Fruit fly (Drosophila melanogaster) whole organism, embryonic: Measurements from ENCODE around the gene Obp93a.

Experiments
- Adf1 ChIP-seq: fragments of 200-800 bp; sonication (Bioruptor generic); IDR thresholded peaks from 2 replicates; pipeline ENCODE4 v1.3.6; 2022; ENCODE audit warnings: missing biosample characterization, missing genetic modification characterization
- CG10321 ChIP-seq: fragments of 200-800 bp; sonication (Bioruptor generic); IDR thresholded peaks from 2 replicates; pipeline ENCODE4 v1.3.6; 2022; ENCODE audit warnings: missing biosample characterization, missing genetic modification characterization
- CG10462 ChIP-seq: fragments of 200-800 bp; sonication (Bioruptor generic); optimal IDR thresholded peaks from 2 replicates; lab custom pipeline; 2016; ENCODE audit warnings: missing biosample characterization, missing genetic modification characterization
- CG10979 ChIP-seq: fragments of 200-800 bp; sonication (Bioruptor generic); optimal IDR thresholded peaks from 2 replicates; lab custom pipeline; 2018; ENCODE audit warnings: missing biosample characterization, mild to moderate bottlenecking, missing genetic modification characterization, moderate library complexity
- CG11456 ChIP-seq: fragments of 200-800 bp; sonication (Bioruptor generic); IDR thresholded peaks from 3 replicates; pipeline ENCODE4 v1.3.6; 2022; ENCODE audit warnings: missing biosample characterization, missing genetic modification characterization
- CG1647 ChIP-seq: fragments of 200-800 bp; sonication (Bioruptor generic); optimal IDR thresholded peaks from 3 replicates; lab custom pipeline; 2016; ENCODE audit warnings: missing biosample characterization, missing genetic modification characterization
- CG17328 ChIP-seq: fragments of 200-800 bp; sonication (Bioruptor generic); IDR thresholded peaks from 2 replicates; pipeline ENCODE4 v1.3.6; 2022; ENCODE audit warnings: missing biosample characterization, missing genetic modification characterization
- CG17912 ChIP-seq: fragments of 200-800 bp; sonication (Bioruptor generic); optimal IDR thresholded peaks from 2 replicates; lab custom pipeline; 2018; ENCODE audit warnings: missing biosample characterization, mild to moderate bottlenecking, missing genetic modification characterization
- CG31224 ChIP-seq: fragments of 200-800 bp; sonication (Bioruptor generic); IDR thresholded peaks from 2 replicates; pipeline ENCODE4 v1.3.6; 2022; ENCODE audit warnings: missing biosample characterization, missing genetic modification characterization
- CG33213 ChIP-seq: fragments of 200-800 bp; sonication (Bioruptor generic); optimal IDR thresholded peaks from 3 replicates; lab custom pipeline; 2016; ENCODE audit warnings: missing biosample characterization, missing genetic modification characterization
- CG34224 ChIP-seq: fragments of 200-800 bp; sonication (Bioruptor generic); IDR thresholded peaks from 3 replicates; pipeline ENCODE4 v1.3.6; 2022; ENCODE audit warnings: missing biosample characterization, missing genetic modification characterization; ENCODE audit not compliant: partially characterized antibody
- CG34422 ChIP-seq: fragments of 200-800 bp; sonication (Bioruptor generic); IDR thresholded peaks from 3 replicates; pipeline ENCODE4 v1.3.6; 2022; ENCODE audit warnings: missing biosample characterization, missing genetic modification characterization
- CG3726 ChIP-seq: fragments of 200-800 bp; sonication (Bioruptor generic); IDR thresholded peaks from 3 replicates; pipeline ENCODE4, ENCODE4 v1.3.6; 2022; ENCODE audit warnings: missing biosample characterization, missing genetic modification characterization
- CG3838 ChIP-seq: fragments of 200-800 bp; sonication (Bioruptor generic); optimal IDR thresholded peaks from 3 replicates; lab custom pipeline; 2016; ENCODE audit warnings: missing biosample characterization, missing genetic modification characterization
- CG5953 ChIP-seq: fragments of 200-800 bp; sonication (Bioruptor generic); IDR thresholded peaks from 2 replicates; pipeline ENCODE4 v1.3.6; 2022; ENCODE audit warnings: missing biosample characterization, missing genetic modification characterization
- CG6654 ChIP-seq: fragments of 200-800 bp; sonication (Bioruptor generic); optimal IDR thresholded peaks from 2 replicates; lab custom pipeline; 2017; ENCODE audit warnings: missing biosample characterization, mild to moderate bottlenecking, missing genetic modification characterization
- CG6683 ChIP-seq: fragments of 200-800 bp; sonication (Bioruptor generic); optimal IDR thresholded peaks from 2 replicates; lab custom pipeline; 2017; ENCODE audit warnings: missing biosample characterization, mild to moderate bottlenecking, missing genetic modification characterization, missing genetic modification reagents
- CG6689 ChIP-seq: fragments of 200-800 bp; sonication (Bioruptor generic); IDR thresholded peaks from 2 replicates; pipeline ENCODE4 v1.3.6; 2022; ENCODE audit warnings: missing biosample characterization, missing genetic modification characterization
- CG6854 ChIP-seq: fragments of 200-800 bp; sonication (Bioruptor generic); optimal IDR thresholded peaks from 3 replicates; lab custom pipeline; 2017; ENCODE audit warnings: missing biosample characterization, mild to moderate bottlenecking, missing genetic modification characterization
- CG8089 ChIP-seq: fragments of 200-800 bp; sonication (Bioruptor generic); optimal IDR thresholded peaks from 3 replicates; lab custom pipeline; 2016; ENCODE audit warnings: missing biosample characterization, missing genetic modification characterization
- CkIIα-i1 ChIP-seq: fragments of 200-800 bp; sonication (Bioruptor generic); IDR thresholded peaks from 2 replicates; pipeline ENCODE4 v1.3.6; 2022; ENCODE audit warnings: missing biosample characterization, missing genetic modification characterization
- D ChIP-seq, 2 experiments: fragments of 200-800 bp in 1 of 2; fragments of >200 bp in 1 of 2; sonication (Bioruptor generic) in 1 of 2; optimal IDR thresholded peaks; 2 replicates in 1 of 2; 3 replicates in 1 of 2; lab custom pipeline; 2017; ENCODE audit warnings: mild to moderate bottlenecking in 1 of 2, missing biosample characterization in 1 of 2, missing genetic modification characterization in 1 of 2, missing genetic modification reagents in 1 of 2
- Elba2 ChIP-seq: fragments of 200-800 bp; sonication (Bioruptor generic); optimal IDR thresholded peaks from 3 replicates; lab custom pipeline; 2016; ENCODE audit warnings: missing biosample characterization, missing genetic modification characterization
- Hr78 ChIP-seq, 2 experiments: fragments of 200-800 bp in 1 of 2; fragments of >200 bp in 1 of 2; sonication (Bioruptor generic) in 1 of 2; optimal IDR thresholded peaks; 2 replicates each; lab custom pipeline; 2017 to 2019; ENCODE audit warnings: missing biosample characterization in 2 of 2, missing genetic modification characterization in 2 of 2, mild to moderate bottlenecking in 1 of 2, moderate library complexity in 1 of 2
- Lim3 ChIP-seq: fragments of 200-800 bp; sonication (Bioruptor generic); IDR thresholded peaks from 2 replicates; pipeline ENCODE4 v1.3.6; 2022; ENCODE audit warnings: missing biosample characterization, missing genetic modification characterization
- Meics ChIP-seq: fragments of 200-800 bp; sonication (Bioruptor generic); optimal IDR thresholded peaks from 2 replicates; lab custom pipeline; 2017; ENCODE audit warnings: missing biosample characterization, mild to moderate bottlenecking, missing genetic modification characterization
- Oaz ChIP-seq: fragments of 200-800 bp; sonication (Bioruptor generic); IDR thresholded peaks from 2 replicates; pipeline ENCODE4 v1.3.6; 2022; ENCODE audit warnings: missing biosample characterization, missing genetic modification characterization
- Taf1 ChIP-seq: fragments of 200-800 bp; sonication (Bioruptor generic); IDR thresholded peaks from 2 replicates; pipeline ENCODE4 v1.3.6; 2022; ENCODE audit warnings: missing biosample characterization, missing genetic modification characterization
- ac ChIP-seq: fragments of 200-800 bp; sonication (Bioruptor generic); optimal IDR thresholded peaks from 3 replicates; lab custom pipeline; 2017; ENCODE audit warnings: missing biosample characterization, mild to moderate bottlenecking, missing genetic modification characterization
- amos ChIP-seq: fragments of 200-800 bp; sonication (Bioruptor generic); IDR thresholded peaks from 2 replicates; pipeline ENCODE4 v1.3.6; 2022; ENCODE audit warnings: missing biosample characterization, missing genetic modification characterization; ENCODE audit not compliant: partially characterized antibody
- danr ChIP-seq: fragments of 200-800 bp; sonication (Bioruptor generic); IDR thresholded peaks from 2 replicates; pipeline ENCODE4 v1.3.6; 2022; ENCODE audit warnings: missing biosample characterization, missing genetic modification characterization
- en ChIP-seq: fragments of 200-800 bp; sonication (Bioruptor generic); optimal IDR thresholded peaks from 2 replicates; lab custom pipeline; 2016; ENCODE audit warnings: missing biosample characterization, missing genetic modification characterization
- esg ChIP-seq: fragments of 200-800 bp; sonication (Bioruptor generic); conservative IDR thresholded peaks from 2 replicates; pipeline ENCODE4 v1.3.6; 2022; ENCODE audit warnings: missing biosample characterization, missing genetic modification characterization
- eve ChIP-seq, 2 experiments: fragments of >200 bp; optimal IDR thresholded peaks; 2 replicates each; lab custom pipeline; 2017; ENCODE audit warnings: missing biosample characterization in 2 of 2, missing genetic modification characterization in 2 of 2
- fd64A ChIP-seq: fragments of 200-800 bp; sonication (Bioruptor generic); optimal IDR thresholded peaks from 3 replicates; lab custom pipeline; 2018; ENCODE audit warnings: missing biosample characterization, mild to moderate bottlenecking, missing genetic modification characterization
- ftz-f1 ChIP-seq: fragments of 200-800 bp; sonication (Bioruptor generic); optimal IDR thresholded peaks from 2 replicates; lab custom pipeline; 2016; ENCODE audit warnings: missing biosample characterization, missing genetic modification characterization
- fu2 ChIP-seq: fragments of 200-800 bp; sonication (Bioruptor generic); optimal IDR thresholded peaks from 2 replicates; lab custom pipeline; 2016; ENCODE audit warnings: missing biosample characterization, missing genetic modification characterization
- insv ChIP-seq, 2 experiments: fragments of 200-800 bp; sonication (Bioruptor generic); optimal IDR thresholded peaks; 3 replicates each; lab custom pipeline; 2016 to 2018; ENCODE audit warnings: missing biosample characterization in 2 of 2, missing genetic modification characterization in 2 of 2
- mld ChIP-seq: fragments of 200-800 bp; sonication (Bioruptor generic); IDR thresholded peaks from 3 replicates; pipeline ENCODE4 v1.3.6; 2022; ENCODE audit warnings: missing biosample characterization, missing genetic modification characterization; ENCODE audit not compliant: partially characterized antibody
- nmo ChIP-seq: fragments of 200-800 bp; sonication (Bioruptor generic); optimal IDR thresholded peaks from 2 replicates; lab custom pipeline; 2018; ENCODE audit warnings: missing biosample characterization, mild to moderate bottlenecking, missing genetic modification characterization, moderate library complexity
- org-1 ChIP-seq: fragments of 200-800 bp; sonication (Bioruptor generic); optimal IDR thresholded peaks from 2 replicates; lab custom pipeline; 2017; ENCODE audit warnings: missing biosample characterization, missing genetic modification characterization
- pan ChIP-seq, 4 experiments: fragments of >200 bp in 3 of 4; fragments of 200-800 bp in 1 of 4; sonication (Bioruptor generic) in 1 of 4; optimal IDR thresholded peaks in 3 of 4; IDR thresholded peaks in 1 of 4; 2 replicates each; pipeline versions ENCODE4 v1.3.6 to Lab custom; 2017 to 2022; ENCODE audit warnings: missing biosample characterization in 2 of 4, missing genetic modification characterization in 2 of 4, mixed read lengths in 1 of 4
- pros ChIP-seq: fragments of 200-800 bp; sonication (Bioruptor generic); optimal IDR thresholded peaks from 3 replicates; lab custom pipeline; 2019; ENCODE audit warnings: missing biosample characterization, mild to moderate bottlenecking, missing genetic modification characterization, moderate library complexity
- pum ChIP-seq: fragments of 200-800 bp; sonication (Bioruptor generic); optimal IDR thresholded peaks from 2 replicates; lab custom pipeline; 2016; ENCODE audit warnings: missing biosample characterization, missing genetic modification characterization
- scrt ChIP-seq: fragments of 200-800 bp; sonication (Bioruptor generic); optimal IDR thresholded peaks from 2 replicates; lab custom pipeline; 2018; ENCODE audit warnings: missing biosample characterization, mild to moderate bottlenecking, missing genetic modification characterization, moderate library complexity
- so ChIP-seq: fragments of 200-800 bp; sonication (Bioruptor generic); IDR thresholded peaks from 3 replicates; pipeline ENCODE4 v1.3.6; 2022; ENCODE audit warnings: missing biosample characterization, missing genetic modification characterization
- ttk ChIP-seq: fragments of 200-800 bp; sonication (Bioruptor generic); IDR thresholded peaks from 2 replicates; pipeline ENCODE4 v2.1.2; 2022; ENCODE audit warnings: missing biosample characterization, missing genetic modification characterization
- unc-4 ChIP-seq: fragments of 200-800 bp; sonication (Bioruptor generic); IDR thresholded peaks from 2 replicates; pipeline ENCODE4 v1.3.6; 2022; ENCODE audit warnings: missing biosample characterization, missing genetic modification characterization; ENCODE audit not compliant: partially characterized antibody
- zf30C ChIP-seq: fragments of 200-800 bp; sonication (Bioruptor generic); optimal IDR thresholded peaks from 3 replicates; lab custom pipeline; 2018; ENCODE audit warnings: missing biosample characterization, mild to moderate bottlenecking, missing genetic modification characterization

Obp93a gene

DNA sequence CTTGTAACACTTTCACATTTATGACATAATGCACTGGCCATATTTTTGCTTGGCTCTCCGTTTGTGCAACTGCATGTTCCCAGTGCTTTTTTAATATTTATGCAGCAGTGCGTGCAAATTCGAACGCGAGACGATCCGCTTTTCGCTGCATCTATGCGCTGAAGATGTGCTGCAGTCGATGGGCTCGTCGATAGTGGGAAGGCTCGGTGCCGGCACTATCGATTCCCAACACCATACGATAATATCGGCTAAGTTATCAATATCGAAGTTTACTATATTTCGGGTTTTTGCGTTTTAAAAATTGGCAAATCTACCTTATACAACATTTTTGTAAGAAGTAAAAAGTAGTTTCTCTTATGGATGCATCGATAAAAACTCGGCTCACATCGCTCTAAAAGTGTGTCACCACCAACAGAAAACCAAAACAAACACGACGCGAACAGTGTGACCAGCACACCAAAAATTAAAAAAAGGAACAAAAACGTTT lies 31.8 kb downstream of the Obp93a start, which contains the start of gene RhoGAP93B (continued):
- peak; percentile 90 for TF ChIP-seq esg
- TF ChIP-seq CG17328 (GFP tag; lab: Robert Waterston, UW), result peak; percentile 88
- peak; percentile 85 for TF ChIP-seq CG1647 (GFP tag; lab: Kevin White, UChicago)
- TF ChIP-seq Adf1 (GFP tag; lab: Robert Waterston, UW), result peak; percentile 73
- peak; percentile 55 for TF ChIP-seq Elba2 (GFP tag; lab: Kevin White, UChicago)
- peak; percentile 48 for TF ChIP-seq CG6683 (GFP tag; lab: Kevin White, UChicago)
- peak; percentile 55 for TF ChIP-seq en
- TF ChIP-seq ftz-f1 (GFP tag; lab: Kevin White, UChicago), result peak; percentile 64
- peak; percentile 22 for TF ChIP-seq fd64A (GFP tag; lab: Kevin White, UChicago)
- peak; percentile 100 for TF ChIP-seq CG34224 (GFP tag; lab: Robert Waterston, UW)
- peak; percentile 74 for TF ChIP-seq Meics (GFP tag; lab: Kevin White, UChicago)
- TF ChIP-seq pan (optimal IDR thresholded peaks at IDR 0.05; lab: Kevin White, UChicago), result no peak
- peak in 1 of 2 experiments; percentile 82 for TF ChIP-seq pan (GFP tag; optimal IDR thresholded peaks at IDR 0.05 in 1 of 2, IDR thresholded peaks at IDR 0.05 in 1 of 2)
- TF ChIP-seq mld (GFP tag; lab: Robert Waterston, UW), result peak; percentile 100
- peak; percentile 81 for TF ChIP-seq CG33213 (GFP tag; lab: Kevin White, UChicago)
- TF ChIP-seq CG5953 (GFP tag; lab: Robert Waterston, UW), result peak; percentile 84
- TF ChIP-seq CG6854 (GFP tag; lab: Kevin White, UChicago), result peak; percentile 46
- peak; percentile 26 for TF ChIP-seq CG10462 (GFP tag; lab: Kevin White, UChicago)
- peak; percentile 27; the same call in 1 of the 2 replicates for TF ChIP-seq CG10321 (GFP tag; lab: Robert Waterston, UW)
- TF ChIP-seq danr, result peak; percentile 69; the same call in 1 of the 2 replicates
- TF ChIP-seq CkIIα-i1 (GFP tag; lab: Robert Waterston, UW), result peak; percentile 55; the same call in 1 of the 2 replicates
- TF ChIP-seq CG31224 (GFP tag; lab: Robert Waterston, UW), result peak; percentile 85
- TF ChIP-seq ac (GFP tag; lab: Kevin White, UChicago), result no peak
- TF ChIP-seq CG11456 (GFP tag; lab: Robert Waterston, UW), result peak; percentile 94
- TF ChIP-seq pum (GFP tag; lab: Kevin White, UChicago), result peak; percentile 84
- peak; percentile 89 for TF ChIP-seq ttk (GFP tag; lab: Robert Waterston, UW)
- peak in 1 of 2 experiments; percentile 59 for TF ChIP-seq insv (GFP tag; optimal IDR thresholded peaks at IDR 0.05; lab: Kevin White, UChicago)
- peak; percentile 79 for TF ChIP-seq Lim3
- peak; percentile 93 for TF ChIP-seq nmo (GFP tag; lab: Kevin White, UChicago)
- peak; percentile 5 for TF ChIP-seq D (optimal IDR thresholded peaks at IDR 0.05; lab: Kevin White, UChicago)
- peak; percentile 55 for TF ChIP-seq D (GFP tag; optimal IDR thresholded peaks at IDR 0.05; lab: Kevin White, UChicago)
- TF ChIP-seq so (GFP tag; lab: Robert Waterston, UW), result peak; percentile 94
- no peak for TF ChIP-seq scrt (GFP tag; lab: Kevin White, UChicago)
- peak; percentile 43 for TF ChIP-seq CG17912
- TF ChIP-seq CG6654 (GFP tag; lab: Kevin White, UChicago), result peak; percentile 32
- peak; percentile 71 for TF ChIP-seq CG10979 (tag; lab: Kevin White, UChicago)
- TF ChIP-seq CG34422 (GFP tag; lab: Robert Waterston, UW), result peak; percentile 94
- peak; percentile 69 for TF ChIP-seq CG8089
- TF ChIP-seq CG3726 (GFP tag; lab: Robert Waterston, UW), result peak; percentile 86
- TF ChIP-seq CG6689 (GFP tag; lab: Robert Waterston, UW), result peak; percentile 83
- no peak for TF ChIP-seq zf30C (GFP tag; lab: Kevin White, UChicago)
- TF ChIP-seq unc-4 (GFP tag; lab: Robert Waterston, UW), result peak; percentile 99
- peak; percentile 93 for TF ChIP-seq fu2
- peak in 1 of 2 experiments; percentile 20 for TF ChIP-seq eve (GFP tag; optimal IDR thresholded peaks at IDR 0.05; lab: Kevin White, UChicago)
- peak; percentile 100 for TF ChIP-seq amos (GFP tag; lab: Robert Waterston, UW)
- peak; percentile 87 for TF ChIP-seq Oaz
- no peak for TF ChIP-seq org-1
- peak; percentile 80 for TF ChIP-seq Taf1 (GFP tag; lab: Robert Waterston, UW)
- no peak for TF ChIP-seq Hr78 (GFP tag; optimal IDR thresholded peaks at IDR 0.05; lab: Kevin White, UChicago)
- no peak for TF ChIP-seq pros (GFP tag; lab: Kevin White, UChicago)
- TF ChIP-seq CG3838 (GFP tag; lab: Kevin White, UChicago), result peak; percentile 79
